Worm (Caenorhabditis elegans): Measurements from ENCODE around the gene rib-1.

DNA sequence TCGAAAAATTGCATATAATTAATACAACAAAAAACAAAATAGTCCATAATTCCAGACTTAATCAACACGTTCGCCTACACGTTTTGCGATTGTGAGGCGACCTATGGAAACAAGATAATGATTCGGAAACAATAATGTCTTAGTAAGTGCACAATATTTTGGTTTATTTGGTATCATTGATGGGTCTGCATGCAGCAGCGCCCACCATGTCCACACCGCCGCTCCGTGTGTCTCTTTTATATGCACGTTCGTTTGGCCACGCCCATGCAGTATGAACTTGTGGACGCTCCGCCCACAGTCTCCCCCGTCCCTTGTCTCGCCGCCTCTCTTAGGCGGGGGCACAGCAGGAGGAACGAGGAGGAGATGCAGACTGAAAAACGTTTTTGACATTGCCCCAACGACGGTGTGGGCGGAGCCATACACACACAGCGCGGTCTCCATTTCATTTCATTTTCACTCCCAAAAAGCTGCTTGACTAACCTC lies 15.6 kb downstream of the rib-1 start, which contains the start of gene mig-38:
- TF ChIP-seq sup-37 (GFP tag; optimal IDR thresholded peaks at IDR 0.05): no peak
- no peak for TF ChIP-seq jun-1 (tag; optimal IDR thresholded peaks at IDR 0.05)
- TF ChIP-seq ztf-11 (tag; optimal IDR thresholded peaks at IDR 0.05): peak in 1 of 2 experiments; percentile 14
- TF ChIP-seq dpl-1 (GFP tag; optimal IDR thresholded peaks at IDR 0.05): peak in 1 of 3 experiments; percentile 15
- TF ChIP-seq unc-62 (GFP tag; optimal IDR thresholded peaks at IDR 0.05): no peak
- TF ChIP-seq efl-1 (optimal IDR thresholded peaks at IDR 0.05): peak in 1 of 2 experiments; percentile 24
- no peak for TF ChIP-seq efl-1 (GFP tag; optimal IDR thresholded peaks at IDR 0.05 in 1 of 2)
- no peak for TF ChIP-seq nhr-76 (tag; optimal IDR thresholded peaks at IDR 0.05)
- no peak for TF ChIP-seq elt-3 (tag; optimal IDR thresholded peaks at IDR 0.05)
- TF ChIP-seq nhr-90 (tag; optimal IDR thresholded peaks at IDR 0.05; ENCODE audit: poor library complexity): no peak
- TF ChIP-seq elt-2 (tag; optimal IDR thresholded peaks at IDR 0.05): peak; percentile 25
- no peak for TF ChIP-seq grh-1 (GFP tag; IDR thresholded peaks at IDR 0.05)
- TF ChIP-seq fkh-10 (GFP tag; optimal IDR thresholded peaks at IDR 0.05): peak; percentile 51
- TF ChIP-seq nhr-11 (tag; optimal IDR thresholded peaks at IDR 0.05): no peak
- TF ChIP-seq fos-1 (tag; optimal IDR thresholded peaks at IDR 0.05): no peak

Data from whole organism, L1 larva.